Worm (Caenorhabditis elegans) whole organism, midembryonic: Measurements from ENCODE around the gene atn-1.

Source experiments
- T22C8.4 ChIP-seq: fragments of 200-800 bp; sonication (Bioruptor generic); IDR thresholded peaks from 2 replicates; pipeline ENCODE4 v1.3.6; 2022; ENCODE audit warnings: missing genetic modification characterization, missing compliant biosample characterization
- flt-1 ChIP-seq: fragments of 200-800 bp; sonication (Bioruptor generic); IDR thresholded peaks from 2 replicates; pipeline ENCODE4 v1.3.6; 2022; ENCODE audit warnings: missing genetic modification characterization, missing compliant biosample characterization
- med-1 ChIP-seq: sonication (generic microtip); optimal IDR thresholded peaks from 2 replicates; lab custom pipeline; 2017; ENCODE audit warnings: missing genetic modification characterization, mild to moderate bottlenecking, missing compliant biosample characterization, antibody characterized with exemption, missing genetic modification reagents; ENCODE audit not compliant: insufficient read depth
- ref-1 ChIP-seq: fragments of 200-800 bp; sonication (Bioruptor generic); conservative IDR thresholded peaks from 2 replicates; pipeline ENCODE4 v1.3.6; 2022; ENCODE audit warnings: missing genetic modification reagents, missing genetic modification characterization, missing compliant biosample characterization
- tab-1 ChIP-seq: fragments of 200-800 bp; sonication (Bioruptor generic); IDR thresholded peaks from 2 replicates; pipeline ENCODE4 v1.3.6; 2022; ENCODE audit warnings: missing genetic modification characterization, missing compliant biosample characterization
- ztf-23 ChIP-seq: fragments of 200-800 bp; sonication (Bioruptor generic); IDR thresholded peaks from 2 replicates; pipeline ENCODE4 v1.3.6; 2022; ENCODE audit warnings: missing genetic modification reagents, missing genetic modification characterization, missing compliant biosample characterization

DNA sequence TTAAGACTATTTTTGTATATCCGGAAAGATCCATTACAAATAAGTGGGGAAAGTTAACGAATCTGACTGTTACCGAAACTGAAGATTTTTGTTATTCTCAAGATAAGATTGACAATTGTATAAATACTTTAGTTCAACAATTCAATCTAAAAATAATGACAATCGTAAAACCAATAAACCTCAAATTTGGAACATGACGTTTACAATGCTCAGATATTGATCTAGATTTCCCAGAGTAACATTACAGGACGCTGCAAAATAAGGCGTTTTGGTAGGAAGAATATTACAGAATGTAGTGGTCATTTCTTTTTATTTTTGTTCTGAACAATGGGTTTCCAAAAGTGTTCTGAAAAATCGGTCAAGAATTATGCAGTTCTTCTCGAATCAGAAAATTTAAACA is 48.5 kb downstream of the atn-1 start, which contains the start of gene F45D3.1:
- no peak for TF ChIP-seq tab-1
- TF ChIP-seq med-1 (GFP tag; lab: Kevin White, UChicago): no peak
- TF ChIP-seq T22C8.4: no peak
- no peak for TF ChIP-seq ztf-23 (GFP tag; lab: Robert Waterston, UW)
- TF ChIP-seq flt-1 (GFP tag; lab: Robert Waterston, UW): no peak
- no peak for TF ChIP-seq ref-1 (GFP tag; lab: Robert Waterston, UW)
